Worm (Caenorhabditis elegans): ENCODE data around the gene ZK792.7.

DNA sequence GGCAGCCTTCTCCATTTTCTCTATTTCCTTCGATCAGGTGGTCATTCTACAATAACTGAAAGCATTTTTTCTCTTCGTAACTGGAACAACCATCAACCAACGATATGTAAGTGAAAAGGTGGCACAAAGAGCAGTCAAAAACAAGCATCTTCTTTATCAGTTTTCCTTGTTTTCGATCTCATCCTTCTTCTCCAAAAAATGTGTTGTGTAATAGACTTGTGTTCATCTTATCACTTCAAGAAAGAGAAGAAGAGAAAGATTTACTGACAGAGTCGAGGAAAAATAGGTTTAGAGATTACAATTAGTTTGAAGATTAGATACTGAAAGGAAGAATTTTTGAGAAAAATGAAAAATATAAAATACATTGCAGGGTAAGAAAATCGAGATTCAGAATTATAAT is 48.9 kb upstream of the ZK792.7 start:
- no peak for TF ChIP-seq aly-2 (tag; optimal IDR thresholded peaks at IDR 0.05)
- TF ChIP-seq elt-3 (tag; optimal IDR thresholded peaks at IDR 0.05): no peak
- no peak for TF ChIP-seq R02D3.7 (tag; optimal IDR thresholded peaks at IDR 0.05)
- TF ChIP-seq snpc-4 (tag; optimal IDR thresholded peaks at IDR 0.05): no peak
- no peak for TF ChIP-seq mab-5 (tag; optimal IDR thresholded peaks at IDR 0.05)
- TF ChIP-seq elt-1 (tag; optimal IDR thresholded peaks at IDR 0.05): no peak
- no peak for TF ChIP-seq fos-1 (tag; optimal IDR thresholded peaks at IDR 0.05)
- TF ChIP-seq nhr-77 (tag; optimal IDR thresholded peaks at IDR 0.05): no peak
- TF ChIP-seq zag-1 (tag; optimal IDR thresholded peaks at IDR 0.05): no peak
- no peak for TF ChIP-seq ceh-82 (tag; optimal IDR thresholded peaks at IDR 0.05)
- TF ChIP-seq ceh-16 (tag; optimal IDR thresholded peaks at IDR 0.05): no peak
- no peak for TF ChIP-seq nhr-12 (tag; optimal IDR thresholded peaks at IDR 0.05)
- no peak for TF ChIP-seq ama-1 (optimal IDR thresholded peaks at IDR 0.05)
- TF ChIP-seq nhr-11 (tag; optimal IDR thresholded peaks at IDR 0.05): no peak
